Fruit fly (Drosophila melanogaster) whole organism, embryonic: ENCODE results near the gene CG17027.

Experiments used
- Antp ChIP-seq: fragments of 200-800 bp; sonication (Bioruptor generic); optimal IDR thresholded peaks from 3 replicates; lab custom pipeline; 2016; ENCODE audit warnings: missing biosample characterization, missing genetic modification characterization
- Atf6 ChIP-seq: fragments of 200-800 bp; sonication (Bioruptor generic); IDR thresholded peaks from 2 replicates; pipeline ENCODE4 v1.3.6; 2022; ENCODE audit warnings: missing biosample characterization, missing genetic modification characterization
- CG10147 ChIP-seq: fragments of 200-800 bp; sonication (Bioruptor generic); optimal IDR thresholded peaks from 2 replicates; lab custom pipeline; 2019; ENCODE audit warnings: missing biosample characterization, mild to moderate bottlenecking, missing genetic modification characterization, moderate library complexity
- CG1024 ChIP-seq: fragments of 200-800 bp; sonication (Bioruptor generic); IDR thresholded peaks from 2 replicates; pipeline ENCODE4 v1.3.6; 2022; ENCODE audit warnings: missing biosample characterization, missing genetic modification characterization
- CG1233 ChIP-seq: fragments of 200-800 bp; sonication (Bioruptor generic); optimal IDR thresholded peaks from 4 replicates; lab custom pipeline; 2018; ENCODE audit warnings: missing biosample characterization, mild to moderate bottlenecking, missing genetic modification characterization
- CG12942 ChIP-seq: fragments of 200-800 bp; sonication (Bioruptor generic); optimal IDR thresholded peaks from 3 replicates; lab custom pipeline; 2016; ENCODE audit warnings: missing biosample characterization, missing genetic modification characterization
- CG1529 ChIP-seq: fragments of 200-800 bp; sonication (Bioruptor generic); optimal IDR thresholded peaks from 3 replicates; lab custom pipeline; 2018; ENCODE audit warnings: missing biosample characterization, missing genetic modification characterization
- CG15601 ChIP-seq: fragments of 200-800 bp; sonication (Bioruptor generic); optimal IDR thresholded peaks from 3 replicates; lab custom pipeline; 2019; ENCODE audit warnings: missing biosample characterization, mild to moderate bottlenecking, missing genetic modification characterization, moderate library complexity
- CG18599 ChIP-seq: fragments of 200-800 bp; sonication (Bioruptor generic); optimal IDR thresholded peaks from 3 replicates; lab custom pipeline; 2017; ENCODE audit warnings: missing biosample characterization, missing genetic modification characterization, mild to moderate bottlenecking, moderate library complexity, missing genetic modification reagents
- CG18619 ChIP-seq: fragments of 200-800 bp; sonication (Bioruptor generic); optimal IDR thresholded peaks from 3 replicates; lab custom pipeline; 2017; ENCODE audit warnings: missing biosample characterization, mild to moderate bottlenecking, missing genetic modification characterization
- CG2875 ChIP-seq: fragments of 200-800 bp; sonication (Bioruptor generic); optimal IDR thresholded peaks from 2 replicates; lab custom pipeline; 2017; ENCODE audit warnings: missing biosample characterization, mild to moderate bottlenecking, missing genetic modification characterization, missing genetic modification reagents
- CG30431 ChIP-seq: fragments of 200-800 bp; sonication (Bioruptor generic); optimal IDR thresholded peaks from 2 replicates; lab custom pipeline; 2017; ENCODE audit warnings: missing biosample characterization, missing genetic modification characterization
- CG3407 ChIP-seq: fragments of 200-800 bp; sonication (Bioruptor generic); optimal IDR thresholded peaks from 2 replicates; lab custom pipeline; 2018; ENCODE audit warnings: missing biosample characterization, mild to moderate bottlenecking, missing genetic modification characterization
- CG7271 ChIP-seq: fragments of 200-800 bp; sonication (Bioruptor generic); optimal IDR thresholded peaks from 2 replicates; lab custom pipeline; 2018; ENCODE audit warnings: missing biosample characterization, mild to moderate bottlenecking, missing genetic modification characterization, moderate library complexity
- CG8089 ChIP-seq: fragments of 200-800 bp; sonication (Bioruptor generic); optimal IDR thresholded peaks from 3 replicates; lab custom pipeline; 2016; ENCODE audit warnings: missing biosample characterization, missing genetic modification characterization
- CG8281 ChIP-seq: fragments of 200-800 bp; sonication (Bioruptor generic); optimal IDR thresholded peaks from 2 replicates; lab custom pipeline; 2018; ENCODE audit warnings: missing biosample characterization, mild to moderate bottlenecking, missing genetic modification characterization, moderate library complexity
- CG8924 ChIP-seq: fragments of 200-800 bp; optimal IDR thresholded peaks from 3 replicates; lab custom pipeline; 2019; ENCODE audit warnings: missing biosample characterization, mild to moderate bottlenecking, missing genetic modification characterization, moderate library complexity
- CG9215 ChIP-seq: fragments of 200-800 bp; sonication (Bioruptor generic); IDR thresholded peaks from 2 replicates; pipeline ENCODE4 v1.3.6; 2022; ENCODE audit warnings: missing biosample characterization, missing genetic modification characterization
- CG9727 ChIP-seq: fragments of 200-800 bp; sonication (Bioruptor generic); optimal IDR thresholded peaks from 3 replicates; lab custom pipeline; 2017; ENCODE audit warnings: missing biosample characterization, mild to moderate bottlenecking, missing genetic modification characterization
- CG9817 ChIP-seq: fragments of 200-800 bp; sonication (Bioruptor generic); optimal IDR thresholded peaks from 2 replicates; lab custom pipeline; 2018; ENCODE audit warnings: missing biosample characterization, mild to moderate bottlenecking, missing genetic modification characterization, moderate library complexity
- CoRest ChIP-seq: fragments of 200-800 bp; sonication (Bioruptor generic); optimal IDR thresholded peaks from 3 replicates; lab custom pipeline; 2018; ENCODE audit warnings: missing biosample characterization, mild to moderate bottlenecking, missing genetic modification characterization, moderate library complexity
- D19A ChIP-seq: fragments of 200-800 bp; optimal IDR thresholded peaks from 3 replicates; lab custom pipeline; 2019; ENCODE audit warnings: missing biosample characterization, mild to moderate bottlenecking, missing genetic modification characterization, moderate library complexity
- Dbx ChIP-seq: fragments of 200-800 bp; sonication (Bioruptor generic); IDR thresholded peaks from 3 replicates; pipeline ENCODE4 v1.3.6; 2022; ENCODE audit warnings: missing biosample characterization, missing genetic modification characterization
- Dfd ChIP-seq, 2 experiments: fragments of >200 bp; optimal IDR thresholded peaks; 2 replicates each; lab custom pipeline; 2017; ENCODE audit warnings: missing biosample characterization in 2 of 2, missing genetic modification characterization in 2 of 2
- HHEX ChIP-seq: fragments of 200-800 bp; sonication (Bioruptor generic); optimal IDR thresholded peaks from 3 replicates; lab custom pipeline; 2017; ENCODE audit warnings: missing biosample characterization, mild to moderate bottlenecking, missing genetic modification characterization, missing genetic modification reagents
- Hmr ChIP-seq: fragments of 200-800 bp; sonication (Bioruptor generic); optimal IDR thresholded peaks from 3 replicates; lab custom pipeline; 2017; ENCODE audit warnings: mild to moderate bottlenecking, missing biosample characterization, missing genetic modification reagents, missing genetic modification characterization
- Kr ChIP-seq: fragments of 200-800 bp; sonication (Bioruptor generic); optimal IDR thresholded peaks from 2 replicates; lab custom pipeline; 2017; ENCODE audit warnings: missing biosample characterization, mild to moderate bottlenecking, missing genetic modification characterization
- Myb ChIP-seq: fragments of 200-800 bp; sonication (Bioruptor generic); optimal IDR thresholded peaks from 2 replicates; lab custom pipeline; 2016; ENCODE audit warnings: missing biosample characterization, missing genetic modification characterization
- Neu2 ChIP-seq: fragments of 200-800 bp; sonication (Bioruptor generic); optimal IDR thresholded peaks from 3 replicates; lab custom pipeline; 2016; ENCODE audit warnings: missing biosample characterization, missing genetic modification characterization, borderline replicate concordance
- Rfx ChIP-seq: fragments of 200-800 bp; sonication (Bioruptor generic); IDR thresholded peaks from 2 replicates; pipeline ENCODE4 v1.3.6; 2022; ENCODE audit warnings: missing biosample characterization, missing genetic modification characterization
- Ssrp ChIP-seq: fragments of 200-800 bp; sonication (Bioruptor generic); optimal IDR thresholded peaks from 2 replicates; lab custom pipeline; 2018; ENCODE audit warnings: missing biosample characterization, mild to moderate bottlenecking, missing genetic modification characterization, moderate library complexity
- ap ChIP-seq: fragments of 200-800 bp; sonication (Bioruptor generic); IDR thresholded peaks from 2 replicates; pipeline ENCODE4 v1.3.6; 2022; ENCODE audit warnings: missing biosample characterization, missing genetic modification characterization
- bbx ChIP-seq: fragments of 200-800 bp; sonication (Bioruptor generic); IDR thresholded peaks from 2 replicates; pipeline ENCODE4 v1.3.6; 2022; ENCODE audit warnings: missing biosample characterization, missing genetic modification characterization; ENCODE audit not compliant: partially characterized antibody
- bsh ChIP-seq, 2 experiments: fragments of 200-800 bp; sonication (Bioruptor generic); optimal IDR thresholded peaks; 2 replicates each; lab custom pipeline; 2017 to 2018; ENCODE audit warnings: mild to moderate bottlenecking in 2 of 2, missing biosample characterization in 2 of 2, missing genetic modification characterization in 2 of 2, moderate library complexity in 1 of 2
- ci ChIP-seq: fragments of 200-800 bp; sonication (Bioruptor generic); IDR thresholded peaks from 3 replicates; pipeline ENCODE4 v1.3.6; 2022; ENCODE audit warnings: missing biosample characterization, missing genetic modification characterization
- corto ChIP-seq: fragments of 200-800 bp; sonication (Bioruptor generic); optimal IDR thresholded peaks from 2 replicates; lab custom pipeline; 2016; ENCODE audit warnings: missing biosample characterization, mild to moderate bottlenecking, missing genetic modification characterization, moderate library complexity
- dmrt99B ChIP-seq: fragments of 200-800 bp; sonication (Bioruptor generic); optimal IDR thresholded peaks from 2 replicates; lab custom pipeline; 2018; ENCODE audit warnings: missing biosample characterization, mild to moderate bottlenecking, missing genetic modification characterization, moderate library complexity
- fru ChIP-seq: fragments of >200 bp; optimal IDR thresholded peaks from 2 replicates; lab custom pipeline; 2017
- h ChIP-seq: fragments of >200 bp; optimal IDR thresholded peaks from 2 replicates; lab custom pipeline; 2017
- ham ChIP-seq: fragments of 200-800 bp; sonication (Bioruptor generic); IDR thresholded peaks from 2 replicates; pipeline ENCODE4 v1.3.6; 2022; ENCODE audit warnings: missing biosample characterization, missing genetic modification characterization
- hth ChIP-seq: fragments of >200 bp; optimal IDR thresholded peaks from 2 replicates; lab custom pipeline; 2017; ENCODE audit warnings: inconsistent platforms
- lilli ChIP-seq: fragments of 200-800 bp; sonication (Bioruptor generic); optimal IDR thresholded peaks from 3 replicates; lab custom pipeline; 2016; ENCODE audit warnings: missing biosample characterization, missing genetic modification characterization
- onecut ChIP-seq: fragments of 200-800 bp; sonication (Bioruptor generic); IDR thresholded peaks from 2 replicates; pipeline ENCODE4 v1.3.6; 2022; ENCODE audit warnings: missing biosample characterization, missing genetic modification characterization
- pzg ChIP-seq: fragments of 200-800 bp; sonication (Bioruptor generic); optimal IDR thresholded peaks from 3 replicates; lab custom pipeline; 2018; ENCODE audit warnings: missing biosample characterization, mild to moderate bottlenecking, missing genetic modification characterization, moderate library complexity
- sc ChIP-seq, 3 experiments: fragments of >200 bp in 2 of 3; fragments of 200-800 bp in 1 of 3; sonication (Bioruptor generic) in 1 of 3; optimal IDR thresholded peaks; 2 replicates in 2 of 3; 3 replicates in 1 of 3; lab custom pipeline; 2017; ENCODE audit warnings: mild to moderate bottlenecking in 1 of 3, missing biosample characterization in 1 of 3, missing genetic modification characterization in 1 of 3, missing genetic modification reagents in 1 of 3
- sens ChIP-seq: fragments of 200-800 bp; sonication (Bioruptor generic); peaks from one replicate; lab custom pipeline; 2016; ENCODE audit warnings: missing biosample characterization, missing genetic modification characterization
- ttk ChIP-seq: fragments of 200-800 bp; sonication (Bioruptor generic); IDR thresholded peaks from 2 replicates; pipeline ENCODE4 v2.1.2; 2022; ENCODE audit warnings: missing biosample characterization, missing genetic modification characterization
- twi ChIP-seq: fragments of 200-800 bp; optimal IDR thresholded peaks from 2 replicates; lab custom pipeline; 2019; ENCODE audit warnings: missing biosample characterization, mild to moderate bottlenecking, missing genetic modification characterization, moderate library complexity
- wdn ChIP-seq: fragments of 200-800 bp; sonication (Bioruptor generic); IDR thresholded peaks from 2 replicates; pipeline ENCODE4 v1.3.6; 2022; ENCODE audit warnings: missing biosample characterization, missing genetic modification characterization
- zfh1 ChIP-seq: fragments of 200-800 bp; sonication (Bioruptor generic); IDR thresholded peaks from 3 replicates; pipeline ENCODE4 v1.3.6; 2022; ENCODE audit warnings: missing biosample characterization, missing genetic modification characterization

The CG17027 gene

DNA sequence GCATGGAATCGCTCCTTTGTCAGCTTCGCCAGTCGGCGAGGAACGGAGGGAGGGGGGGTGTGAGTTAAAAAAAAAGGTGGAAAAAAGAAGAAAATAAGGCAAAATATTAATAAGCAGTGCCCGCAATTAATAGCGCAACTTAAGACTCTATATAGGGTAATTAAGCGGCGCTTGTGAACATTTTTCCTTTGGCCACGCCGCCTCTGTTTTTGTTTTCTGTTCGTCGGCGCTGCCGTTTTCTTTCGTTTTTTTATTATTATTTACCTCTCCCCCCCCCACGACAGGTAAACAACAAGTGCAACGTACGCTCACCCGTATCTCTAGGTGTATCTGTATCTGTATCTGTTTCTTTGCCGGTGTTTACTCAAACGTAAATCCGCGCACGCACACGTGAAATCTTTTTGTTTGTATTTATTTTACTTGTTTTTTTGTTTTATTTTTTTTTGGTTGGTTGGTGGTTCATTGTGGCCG is 47.3 kb downstream of the CG17027 start (continued):
- no peak for TF ChIP-seq ap (GFP tag; lab: Robert Waterston, UW)
- peak; percentile 64 for TF ChIP-seq CG9727 (GFP tag; lab: Kevin White, UChicago)
- TF ChIP-seq twi: peak; percentile 32
- TF ChIP-seq D19A: peak; percentile 6
- no peak for TF ChIP-seq CG30431 (GFP tag; lab: Kevin White, UChicago)
- TF ChIP-seq corto (GFP tag; lab: Kevin White, UChicago): no peak
- TF ChIP-seq CoRest (tag; lab: Kevin White, UChicago): no peak
- 0 out of 2 replicates have a peak, but pooled peaks have one; percentile 17 for TF ChIP-seq ham (GFP tag; lab: Robert Waterston, UW)
- peak; percentile 20 for TF ChIP-seq Myb (GFP tag; lab: Kevin White, UChicago)
- TF ChIP-seq bbx (GFP tag; lab: Robert Waterston, UW): no peak
- peak; percentile 33 for TF ChIP-seq CG1233
- TF ChIP-seq Neu2 (GFP tag; lab: Kevin White, UChicago): no peak
- TF ChIP-seq pzg: no peak
- TF ChIP-seq CG18619: peak; percentile 30
- no peak for TF ChIP-seq lilli (GFP tag; lab: Kevin White, UChicago)
- TF ChIP-seq fru (lab: Kevin White, UChicago): no peak
- TF ChIP-seq hth (lab: Kevin White, UChicago): no peak
- no peak for TF ChIP-seq Dfd (GFP tag; optimal IDR thresholded peaks at IDR 0.05; lab: Kevin White, UChicago)
- TF ChIP-seq CG8924: peak; percentile 10
- peak; percentile 26 for TF ChIP-seq CG1529
- TF ChIP-seq CG12942 (GFP tag; lab: Kevin White, UChicago): no peak
- peak; percentile 14 for TF ChIP-seq CG8281 (tag; lab: Kevin White, UChicago)
- TF ChIP-seq Ssrp: no peak
- peak; percentile 50 for TF ChIP-seq CG3407
- TF ChIP-seq ci (GFP tag; lab: Robert Waterston, UW): peak; percentile 60; the same call in 2 of the 3 replicates
- TF ChIP-seq h (lab: Kevin White, UChicago): no peak
- no peak for TF ChIP-seq CG10147 (GFP tag; lab: Kevin White, UChicago)
- TF ChIP-seq onecut (GFP tag; lab: Robert Waterston, UW): peak; percentile 77
- TF ChIP-seq dmrt99B (tag; lab: Kevin White, UChicago): peak; percentile 55
- TF ChIP-seq Rfx: peak; percentile 49; the same call in 1 of the 2 replicates
- 0 out of 2 replicates have a peak, but pooled peaks have one; percentile 7 for TF ChIP-seq wdn (GFP tag; lab: Robert Waterston, UW)
- peak; percentile 27 for TF ChIP-seq CG8089 (GFP tag; lab: Kevin White, UChicago)
- TF ChIP-seq bsh (GFP tag; optimal IDR thresholded peaks at IDR 0.05; lab: Kevin White, UChicago): peak in 1 of 2 experiments; percentile 35
- peak; percentile 48; the same call in 1 of the 2 replicates for TF ChIP-seq ttk (GFP tag; lab: Robert Waterston, UW)
- TF ChIP-seq sens (GFP tag; lab: Kevin White, UChicago): peak; percentile 95
- TF ChIP-seq zfh1 (GFP tag; lab: Robert Waterston, UW): 0 out of 3 replicates have a peak, but pooled peaks have one; percentile 29
- TF ChIP-seq CG9215: no peak
- no peak for TF ChIP-seq sc (optimal IDR thresholded peaks at IDR 0.05; lab: Kevin White, UChicago)
- TF ChIP-seq sc (GFP tag; optimal IDR thresholded peaks at IDR 0.05; lab: Kevin White, UChicago): no peak
- TF ChIP-seq Antp (GFP tag; lab: Kevin White, UChicago): peak; percentile 17
- TF ChIP-seq CG2875 (GFP tag; lab: Kevin White, UChicago): peak; percentile 54
- TF ChIP-seq HHEX (GFP tag; lab: Kevin White, UChicago): peak; percentile 62
- TF ChIP-seq Dbx (GFP tag; lab: Robert Waterston, UW): peak; percentile 33; the same call in 1 of the 3 replicates
- TF ChIP-seq CG1024 (GFP tag; lab: Robert Waterston, UW): 0 out of 2 replicates have a peak, but pooled peaks have one; percentile 43
- TF ChIP-seq Hmr (GFP tag; lab: Kevin White, UChicago): peak; percentile 56
- TF ChIP-seq Atf6 (GFP tag; lab: Robert Waterston, UW): no peak; the same call in 1 of the 2 replicates
- peak; percentile 70 for TF ChIP-seq Kr
- TF ChIP-seq CG15601 (tag; lab: Kevin White, UChicago): peak; percentile 65
- no peak for TF ChIP-seq CG9817 (tag; lab: Kevin White, UChicago)
- TF ChIP-seq CG7271: peak; percentile 17
- TF ChIP-seq CG18599 (GFP tag; lab: Kevin White, UChicago): peak; percentile 7
